Fruit fly (Drosophila melanogaster) whole organism, embryonic: ENCODE results near the gene CG11892.

Experiments
- Abd-B ChIP-seq: fragments of 200-800 bp; sonication (Bioruptor generic); optimal IDR thresholded peaks from 2 replicates; lab custom pipeline; 2018; ENCODE audit warnings: missing biosample characterization, mild to moderate bottlenecking, missing genetic modification characterization, moderate library complexity
- Awh ChIP-seq: fragments of 200-800 bp; sonication (Bioruptor generic); IDR thresholded peaks from 2 replicates; pipeline ENCODE4, ENCODE4 v1.3.6; 2022; ENCODE audit warnings: missing biosample characterization, missing genetic modification characterization
- CG10366 ChIP-seq: fragments of 200-800 bp; sonication (Bioruptor generic); IDR thresholded peaks from 2 replicates; pipeline ENCODE4 v1.3.6; 2022; ENCODE audit warnings: missing biosample characterization, missing genetic modification characterization
- CG11723 ChIP-seq: fragments of 200-800 bp; sonication (Bioruptor generic); optimal IDR thresholded peaks from 2 replicates; lab custom pipeline; 2017; ENCODE audit warnings: missing biosample characterization, mild to moderate bottlenecking, missing genetic modification characterization
- CG12071 ChIP-seq: fragments of 200-800 bp; sonication (Bioruptor generic); optimal IDR thresholded peaks from 3 replicates; lab custom pipeline; 2018; ENCODE audit warnings: missing biosample characterization, mild to moderate bottlenecking, missing genetic modification characterization
- CG12104 ChIP-seq: fragments of 200-800 bp; sonication (Bioruptor generic); optimal IDR thresholded peaks from 3 replicates; lab custom pipeline; 2016; ENCODE audit warnings: missing biosample characterization, missing genetic modification characterization
- CG12769 ChIP-seq: fragments of 200-800 bp; sonication (Bioruptor generic); optimal IDR thresholded peaks from 2 replicates; lab custom pipeline; 2019; ENCODE audit warnings: missing biosample characterization, mild to moderate bottlenecking, missing genetic modification characterization, moderate library complexity
- CG13894 ChIP-seq: fragments of 200-800 bp; sonication (Bioruptor generic); optimal IDR thresholded peaks from 3 replicates; lab custom pipeline; 2018; ENCODE audit warnings: missing biosample characterization, mild to moderate bottlenecking, missing genetic modification characterization, moderate library complexity
- CG17359 ChIP-seq: fragments of 200-800 bp; sonication (Bioruptor generic); optimal IDR thresholded peaks from 3 replicates; lab custom pipeline; 2018; ENCODE audit warnings: missing biosample characterization, mild to moderate bottlenecking, missing genetic modification characterization, moderate library complexity
- CG18619 ChIP-seq: fragments of 200-800 bp; sonication (Bioruptor generic); optimal IDR thresholded peaks from 3 replicates; lab custom pipeline; 2017; ENCODE audit warnings: missing biosample characterization, mild to moderate bottlenecking, missing genetic modification characterization
- CG30431 ChIP-seq: fragments of 200-800 bp; sonication (Bioruptor generic); optimal IDR thresholded peaks from 2 replicates; lab custom pipeline; 2017; ENCODE audit warnings: missing biosample characterization, missing genetic modification characterization
- CG34422 ChIP-seq: fragments of 200-800 bp; sonication (Bioruptor generic); IDR thresholded peaks from 3 replicates; pipeline ENCODE4 v1.3.6; 2022; ENCODE audit warnings: missing biosample characterization, missing genetic modification characterization
- CG4360 ChIP-seq: fragments of 200-800 bp; sonication (Bioruptor generic); IDR thresholded peaks from 2 replicates; pipeline ENCODE4 v1.3.6; 2022; ENCODE audit warnings: missing biosample characterization, missing genetic modification characterization
- CG8089 ChIP-seq: fragments of 200-800 bp; sonication (Bioruptor generic); optimal IDR thresholded peaks from 3 replicates; lab custom pipeline; 2016; ENCODE audit warnings: missing biosample characterization, missing genetic modification characterization
- CrebB ChIP-seq: fragments of 200-800 bp; sonication (Bioruptor generic); optimal IDR thresholded peaks from 3 replicates; lab custom pipeline; 2018; ENCODE audit warnings: missing biosample characterization, mild to moderate bottlenecking, missing genetic modification characterization
- E2f1 ChIP-seq: fragments of 200-800 bp; sonication (Bioruptor generic); IDR thresholded peaks from 2 replicates; pipeline ENCODE4 v1.3.6; 2022; ENCODE audit warnings: missing biosample characterization, missing genetic modification characterization
- E2f2 ChIP-seq: fragments of 200-800 bp; sonication (Bioruptor generic); IDR thresholded peaks from 2 replicates; pipeline ENCODE4 v1.3.6; 2022; ENCODE audit warnings: missing biosample characterization, missing genetic modification characterization
- HLH3B ChIP-seq: fragments of 200-800 bp; sonication (Bioruptor generic); IDR thresholded peaks from 2 replicates; pipeline ENCODE4 v1.3.6; 2022; ENCODE audit warnings: missing biosample characterization, missing genetic modification characterization
- Med ChIP-seq: fragments of 200-800 bp; sonication (Bioruptor generic); peaks from one replicate; lab custom pipeline; 2016; ENCODE audit warnings: missing biosample characterization, missing genetic modification characterization, mild to moderate bottlenecking, inconsistent platforms, moderate library complexity
- Opbp ChIP-seq: fragments of 200-800 bp; sonication (Bioruptor generic); IDR thresholded peaks from 3 replicates; pipeline ENCODE4 v1.3.6; 2022; ENCODE audit warnings: missing biosample characterization, missing genetic modification characterization; ENCODE audit not compliant: partially characterized antibody
- Side ChIP-seq: fragments of 200-800 bp; sonication (Bioruptor generic); optimal IDR thresholded peaks from 2 replicates; lab custom pipeline; 2016; ENCODE audit warnings: missing biosample characterization, missing genetic modification characterization
- abd-A ChIP-seq: fragments of 200-800 bp; sonication (Bioruptor generic); optimal IDR thresholded peaks from 3 replicates; lab custom pipeline; 2019; ENCODE audit warnings: missing biosample characterization, mild to moderate bottlenecking, missing genetic modification characterization, moderate library complexity
- crp ChIP-seq, 2 experiments: fragments of 200-800 bp; sonication (Bioruptor generic); optimal IDR thresholded peaks; 2 replicates in 1 of 2; 3 replicates in 1 of 2; lab custom pipeline; 2017; ENCODE audit warnings: missing biosample characterization in 2 of 2, missing genetic modification characterization in 2 of 2, mild to moderate bottlenecking in 1 of 2, moderate library complexity in 1 of 2
- cwo ChIP-seq: fragments of 200-800 bp; sonication (Bioruptor generic); optimal IDR thresholded peaks from 3 replicates; lab custom pipeline; 2017; ENCODE audit warnings: missing biosample characterization, missing genetic modification characterization, mild to moderate bottlenecking, moderate library complexity, missing genetic modification reagents
- ewg ChIP-seq: fragments of 200-800 bp; sonication (Bioruptor generic); optimal IDR thresholded peaks from 3 replicates; lab custom pipeline; 2017; ENCODE audit warnings: mild to moderate bottlenecking, missing biosample characterization, missing genetic modification reagents, missing genetic modification characterization
- exex ChIP-seq: fragments of 200-800 bp; sonication (Bioruptor generic); optimal IDR thresholded peaks from 4 replicates; lab custom pipeline; 2018; ENCODE audit warnings: missing biosample characterization, mild to moderate bottlenecking, missing genetic modification characterization, moderate library complexity
- gcm2 ChIP-seq: fragments of 200-800 bp; sonication (Bioruptor generic); optimal IDR thresholded peaks from 2 replicates; lab custom pipeline; 2016; ENCODE audit warnings: missing biosample characterization, missing genetic modification characterization
- hkb ChIP-seq, 2 experiments: fragments of 200-800 bp in 1 of 2; fragments of >200 bp in 1 of 2; sonication (Bioruptor generic) in 1 of 2; IDR thresholded peaks in 1 of 2; optimal IDR thresholded peaks in 1 of 2; 2 replicates each; pipeline versions ENCODE4 v1.3.6 to Lab custom; 2017 to 2022; ENCODE audit warnings: missing biosample characterization in 1 of 2, missing genetic modification characterization in 1 of 2
- mirr ChIP-seq: fragments of 200-800 bp; sonication (Bioruptor generic); optimal IDR thresholded peaks from 3 replicates; lab custom pipeline; 2018; ENCODE audit warnings: missing biosample characterization, mild to moderate bottlenecking, missing genetic modification characterization
- nom ChIP-seq: fragments of 200-800 bp; sonication (Bioruptor generic); optimal IDR thresholded peaks from 2 replicates; lab custom pipeline; 2017; ENCODE audit warnings: missing biosample characterization, missing genetic modification characterization, mild to moderate bottlenecking, moderate library complexity, missing genetic modification reagents
- org-1 ChIP-seq: fragments of 200-800 bp; sonication (Bioruptor generic); optimal IDR thresholded peaks from 2 replicates; lab custom pipeline; 2017; ENCODE audit warnings: missing biosample characterization, missing genetic modification characterization
- row ChIP-seq: fragments of 200-800 bp; sonication (Bioruptor generic); IDR thresholded peaks from 3 replicates; pipeline ENCODE4 v1.3.6; 2022; ENCODE audit warnings: missing biosample characterization, missing genetic modification characterization
- sd ChIP-seq: fragments of 200-800 bp; sonication (Bioruptor generic); optimal IDR thresholded peaks from 3 replicates; lab custom pipeline; 2018; ENCODE audit warnings: missing biosample characterization, mild to moderate bottlenecking, missing genetic modification characterization, moderate library complexity
- slou ChIP-seq: fragments of 200-800 bp; sonication (Bioruptor generic); optimal IDR thresholded peaks from 3 replicates; lab custom pipeline; 2016; ENCODE audit warnings: missing biosample characterization, missing genetic modification characterization
- sna ChIP-seq: fragments of 200-800 bp; sonication (Bioruptor generic); IDR thresholded peaks from 2 replicates; pipeline ENCODE4 v1.3.6; 2022; ENCODE audit warnings: missing biosample characterization, missing genetic modification characterization; ENCODE audit not compliant: partially characterized antibody
- sug ChIP-seq: fragments of 200-800 bp; optimal IDR thresholded peaks from 2 replicates; lab custom pipeline; 2019; ENCODE audit warnings: missing biosample characterization, mild to moderate bottlenecking, missing genetic modification characterization, moderate library complexity
- usp ChIP-seq: fragments of >200 bp; optimal IDR thresholded peaks from 2 replicates; lab custom pipeline; 2017; ENCODE audit warnings: missing biosample characterization, missing genetic modification characterization
- vvl ChIP-seq: fragments of 200-800 bp; sonication (Bioruptor generic); IDR thresholded peaks from 2 replicates; pipeline ENCODE4 v1.3.6; 2022; ENCODE audit warnings: missing biosample characterization, missing genetic modification characterization
- wdn ChIP-seq: fragments of 200-800 bp; sonication (Bioruptor generic); IDR thresholded peaks from 2 replicates; pipeline ENCODE4 v1.3.6; 2022; ENCODE audit warnings: missing biosample characterization, missing genetic modification characterization

Gene CG11892

DNA sequence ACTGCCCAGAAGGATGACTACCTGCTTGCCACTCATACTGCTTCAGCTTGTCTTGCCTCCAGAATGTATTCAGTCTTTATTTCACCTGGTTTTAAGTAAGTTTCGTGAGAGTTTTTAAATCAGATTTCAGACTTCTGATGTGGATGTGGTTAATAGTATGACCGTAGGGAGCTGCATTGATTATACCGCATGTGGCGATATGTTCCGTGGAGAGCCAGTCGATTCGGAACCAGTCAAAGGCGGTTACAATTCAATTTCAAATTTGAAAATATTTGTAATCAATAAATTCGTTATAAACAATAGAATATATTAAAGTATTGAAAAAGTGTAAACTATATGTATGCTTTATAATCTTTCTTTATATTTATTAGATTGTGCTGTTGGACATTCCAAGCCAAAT is 46.0 kb upstream of the CG11892 start, which contains the start of gene Sil1 (continued):
- TF ChIP-seq wdn: no peak
- 0 out of 3 replicates have a peak, but pooled peaks have one; percentile 5 for TF ChIP-seq row (GFP tag; lab: Robert Waterston, UW)
- TF ChIP-seq hkb (optimal IDR thresholded peaks at IDR 0.05; lab: Kevin White, UChicago): no peak
- TF ChIP-seq hkb (GFP tag; IDR thresholded peaks at IDR 0.05; lab: Robert Waterston, UW): no peak
- peak; percentile 27 for TF ChIP-seq Med (GFP tag; lab: Kevin White, UChicago)
- TF ChIP-seq E2f2 (GFP tag; lab: Robert Waterston, UW): peak; percentile 89
- TF ChIP-seq crp (GFP tag; optimal IDR thresholded peaks at IDR 0.05; lab: Kevin White, UChicago): no peak

DNA sequence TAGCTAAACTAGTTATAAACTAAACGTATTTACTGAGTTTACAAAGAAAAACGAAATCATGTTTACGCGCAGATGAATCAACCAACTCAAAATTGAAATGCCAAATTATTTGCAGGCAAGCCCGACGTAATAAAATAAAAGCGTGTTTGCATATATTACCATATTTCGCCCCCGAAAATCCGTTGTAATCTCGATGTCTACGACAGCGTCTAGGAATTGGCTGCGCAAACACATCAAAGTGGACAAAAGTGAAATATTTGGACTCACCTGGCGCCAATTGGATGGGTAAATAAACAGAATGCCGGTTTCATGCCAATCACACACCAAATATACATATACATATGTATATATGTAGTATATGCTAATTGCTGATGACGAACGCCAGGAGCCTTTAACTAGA is 45.2 kb upstream of the CG11892 start:
- TF ChIP-seq usp (no peak), abd-A (tag; lab: Kevin White, UChicago) (peak; percentile 62), CG10366 (no peak), gcm2 (GFP tag; lab: Kevin White, UChicago) (no peak), sug (tag; lab: Kevin White, UChicago) (peak; percentile 3), ewg (GFP tag; lab: Kevin White, UChicago) (no peak), sd (tag; lab: Kevin White, UChicago) (peak; percentile 89), exex (tag; lab: Kevin White, UChicago) (no peak), sna (GFP tag; lab: Robert Waterston, UW) (no peak), CG34422 (GFP tag; lab: Robert Waterston, UW) (no peak), CG12104 (GFP tag; lab: Kevin White, UChicago) (no peak), CG12769 (tag; lab: Kevin White, UChicago) (peak; percentile 30), mirr (GFP tag; lab: Kevin White, UChicago) (peak; percentile 43), CG12071 (no peak), cwo (GFP tag; lab: Kevin White, UChicago) (peak; percentile 52), Med (GFP tag; lab: Kevin White, UChicago) (peak; percentile 65), vvl (GFP tag; lab: Robert Waterston, UW) (peak; percentile 36; the same call in 1 of the 2 replicates), CG13894 (tag; lab: Kevin White, UChicago) (peak; percentile 4), E2f1 (GFP tag; lab: Robert Waterston, UW) (no peak)

DNA sequence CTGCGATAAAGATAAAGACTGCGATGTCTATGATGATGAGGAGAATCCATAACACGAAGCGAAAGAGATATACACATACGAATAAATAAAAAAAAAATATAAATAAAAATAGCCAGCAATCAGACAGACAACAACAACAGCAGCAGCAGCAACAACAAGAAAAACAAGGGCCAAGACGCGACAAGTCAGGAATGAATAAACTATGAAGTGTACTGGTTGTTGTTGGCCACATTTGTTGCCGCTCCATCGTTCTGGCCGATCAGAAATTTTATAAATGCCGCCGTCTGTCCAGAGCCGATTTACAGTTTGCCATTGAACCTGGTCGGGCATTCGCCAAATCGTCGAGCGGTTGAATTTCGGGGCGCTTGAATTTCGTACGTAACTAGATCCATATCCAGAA is 44.0 kb upstream of the CG11892 start, which contains the start of gene Jhbp7:
Gene Jhbp7 (plus strand): TSS at position 301 of the 400 bp plus-strand sequence.
- TF ChIP-seq nom (GFP tag; lab: Kevin White, UChicago): peak; percentile 34
- TF ChIP-seq usp: no peak
- no peak for TF ChIP-seq CG8089 (GFP tag; lab: Kevin White, UChicago)
- TF ChIP-seq Abd-B (GFP tag; lab: Kevin White, UChicago): no peak
- no peak for TF ChIP-seq CG11723 (GFP tag; lab: Kevin White, UChicago)
- TF ChIP-seq HLH3B: no peak
- TF ChIP-seq CG18619: no peak
- TF ChIP-seq Side (GFP tag; lab: Kevin White, UChicago): no peak
- no peak for TF ChIP-seq CG30431 (GFP tag; lab: Kevin White, UChicago)
- no peak for TF ChIP-seq Awh (GFP tag; lab: Robert Waterston, UW)
- TF ChIP-seq CG4360 (GFP tag; lab: Robert Waterston, UW): peak; percentile 64
- no peak for TF ChIP-seq org-1 (GFP tag; lab: Kevin White, UChicago)
- no peak for TF ChIP-seq CG17359
- TF ChIP-seq CrebB (tag; lab: Kevin White, UChicago): no peak
- no peak for TF ChIP-seq Opbp (GFP tag; lab: Robert Waterston, UW)
- no peak for TF ChIP-seq slou (GFP tag; lab: Kevin White, UChicago)
